Fruit fly (Drosophila melanogaster) whole organism: ENCODE results near the gene CG13086.

Experiments
- CG8478 ChIP-seq: fragments of >200 bp; optimal IDR thresholded peaks from 2 replicates; lab custom pipeline; 2018; ENCODE audit warnings: inconsistent platforms
- EcR ChIP-seq, 2 experiments: fragments of >200 bp; optimal IDR thresholded peaks; 2 replicates each; lab custom pipeline; 2017; ENCODE audit warnings: missing biosample characterization in 2 of 2, missing genetic modification characterization in 2 of 2, missing genetic modification reagents in 2 of 2
- pan ChIP-seq: fragments of >200 bp; optimal IDR thresholded peaks from 2 replicates; lab custom pipeline; 2017
- psq ChIP-seq: fragments of >200 bp; optimal IDR thresholded peaks from 2 replicates; lab custom pipeline; 2017

- TF ChIP-seq EcR (GFP tag; optimal IDR thresholded peaks at IDR 0.05; lab: Kevin White, UChicago) (no peak), CG8478 (lab: Kevin White, UChicago) (no peak), psq (lab: Kevin White, UChicago) (no peak), pan (lab: Kevin White, UChicago) (no peak)
These were observed 29.6 kb downstream of the CG13086 start, which contains the start of gene CG31798 for dm6 chr2L:19393703-19394210.
